Fruit fly (Drosophila melanogaster): ENCODE results near the gene CG9426.

- TF ChIP-seq CG32121 (GFP tag; IDR thresholded peaks at IDR 0.05) (peak; percentile 17; the same call in 1 of the 2 replicates), CG12605 (GFP tag; IDR thresholded peaks at IDR 0.05) (no peak), CG14655 (GFP tag; optimal IDR thresholded peaks at IDR 0.05) (no peak), gl (tag; optimal IDR thresholded peaks at IDR 0.05) (no peak), rn (GFP tag; IDR thresholded peaks at IDR 0.05) (no peak), CG17806 (tag; optimal IDR thresholded peaks at IDR 0.05) (no peak), CG34367 (tag; optimal IDR thresholded peaks at IDR 0.05) (no peak)
Measured at dm6 chr2L:13206857-13207463, 12.8 kb downstream of the CG9426 start.
